Worm (Caenorhabditis elegans): ENCODE data around the gene F16G10.2.

The F16G10.2 gene

DNA sequence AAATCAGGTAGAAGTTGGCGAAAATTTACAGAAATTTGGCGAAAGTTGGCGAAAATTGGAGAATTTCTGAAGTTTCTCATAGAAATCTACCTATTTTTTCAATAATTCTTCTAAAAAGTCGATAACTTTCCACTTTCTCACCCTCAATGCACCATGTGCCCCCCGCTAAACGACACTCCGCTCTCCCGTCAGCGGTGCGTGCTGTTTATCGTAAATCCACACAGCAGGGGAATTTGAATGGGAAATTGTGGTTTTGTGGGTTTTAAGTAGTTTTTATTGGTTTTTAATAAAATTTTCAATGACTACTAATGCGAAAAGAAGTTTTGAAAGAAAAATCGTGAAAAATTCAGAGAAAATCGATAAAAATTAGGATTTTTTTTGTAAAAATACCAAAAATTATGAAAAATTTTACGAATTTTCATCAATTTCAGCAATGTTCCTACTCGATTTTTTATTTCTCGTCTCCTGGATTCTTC lies 33.0 kb upstream of the F16G10.2 start, which contains the start of gene F43C11.6:
Gene F43C11.6, plus strand, starts transcription at position 426 of the 476 bp plus-strand sequence.
- TF ChIP-seq unc-120 (tag; optimal IDR thresholded peaks at IDR 0.05; ENCODE audit: poor library complexity, severe bottlenecking) (no peak), nhr-237 (tag; optimal IDR thresholded peaks at IDR 0.05) (no peak), lsy-2 (tag; optimal IDR thresholded peaks at IDR 0.05) (peak; percentile 20), snpc-4 (tag; optimal IDR thresholded peaks at IDR 0.05) (no peak), nhr-76 (tag; optimal IDR thresholded peaks at IDR 0.05) (no peak), ztf-11 (tag; optimal IDR thresholded peaks at IDR 0.05) (no peak), M03D4.4 (tag; optimal IDR thresholded peaks at IDR 0.05) (no peak), flh-1 (GFP tag; optimal IDR thresholded peaks at IDR 0.05) (no peak), bed-3 (GFP tag; optimal IDR thresholded peaks at IDR 0.05) (no peak), mab-5 (tag; optimal IDR thresholded peaks at IDR 0.05) (no peak), pha-4 (tag; optimal IDR thresholded peaks at IDR 0.05) (no peak), unc-39 (tag; optimal IDR thresholded peaks at IDR 0.05) (no peak), mls-2 (tag; optimal IDR thresholded peaks at IDR 0.05) (no peak), ceh-39 (tag; optimal IDR thresholded peaks at IDR 0.05) (peak; percentile 26), ces-1 (GFP tag; optimal IDR thresholded peaks at IDR 0.05) (no peak), ceh-43 (GFP tag; optimal IDR thresholded peaks at IDR 0.05) (no peak), drap-1 (GFP tag; optimal IDR thresholded peaks at IDR 0.05) (no peak), lin-13 (tag; optimal IDR thresholded peaks at IDR 0.05) (peak; percentile 41), ham-2 (GFP tag; optimal IDR thresholded peaks at IDR 0.05) (no peak), hlh-1 (tag; optimal IDR thresholded peaks at IDR 0.05) (peak; percentile 13), lin-32 (GFP tag; optimal IDR thresholded peaks at IDR 0.05) (no peak), nhr-12 (tag; optimal IDR thresholded peaks at IDR 0.05) (no peak), sem-2 (GFP tag; optimal IDR thresholded peaks at IDR 0.05) (no peak), cnd-1 (tag; optimal IDR thresholded peaks at IDR 0.05) (no peak), nhr-28 (tag; optimal IDR thresholded peaks at IDR 0.05) (no peak), nhr-2 (tag; optimal IDR thresholded peaks at IDR 0.05) (no peak), elt-3 (tag; optimal IDR thresholded peaks at IDR 0.05) (no peak), elt-1 (tag; optimal IDR thresholded peaks at IDR 0.05; ENCODE audit: borderline replicate concordance, insufficient read depth) (no peak), zip-8 (tag; optimal IDR thresholded peaks at IDR 0.05) (no peak), unc-62 (GFP tag; optimal IDR thresholded peaks at IDR 0.05) (no peak), sptf-1 (tag; optimal IDR thresholded peaks at IDR 0.05) (no peak), mep-1 (tag; optimal IDR thresholded peaks at IDR 0.05) (peak; percentile 8), ceh-83 (GFP tag; optimal IDR thresholded peaks at IDR 0.05) (no peak), tbx-8 (GFP tag; optimal IDR thresholded peaks at IDR 0.05) (no peak), blmp-1 (tag; optimal IDR thresholded peaks at IDR 0.05) (no peak)

- TF ChIP-seq drap-1 (GFP tag; optimal IDR thresholded peaks at IDR 0.05) (no peak), flh-1 (GFP tag; optimal IDR thresholded peaks at IDR 0.05) (no peak), nhr-237 (tag; optimal IDR thresholded peaks at IDR 0.05) (no peak), sptf-1 (tag; optimal IDR thresholded peaks at IDR 0.05) (no peak)
Observed at ce11 chrII:2346672-2347071, 28.4 kb upstream of the F16G10.2 start, which contains the start of gene F43C11.4. F43C11.4 (plus strand) TSS chrII:2346972.

DNA sequence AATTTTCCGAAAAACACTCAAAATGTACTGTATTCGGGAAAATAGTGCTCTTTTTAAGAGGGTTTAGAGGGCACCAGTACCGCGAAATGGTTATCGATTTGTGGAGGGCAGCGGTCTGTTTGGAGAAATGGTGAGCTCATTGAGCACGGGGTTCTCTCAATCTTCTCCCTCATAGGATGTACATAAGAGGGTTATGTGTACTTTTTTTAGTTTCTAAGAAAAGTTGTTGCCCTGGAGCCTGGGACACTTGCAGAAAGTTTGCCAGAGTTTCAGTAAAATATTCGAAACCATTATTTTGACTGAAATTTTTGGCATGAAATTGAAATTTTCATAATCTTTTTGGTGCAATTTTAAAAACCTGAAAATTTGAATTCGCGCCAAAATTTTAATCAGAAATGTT lies 22.5 kb upstream of the F16G10.2 start, which contains the start of gene F43C11.10:
Gene F43C11.10, minus strand, starts transcription at position 101 of the 400 bp plus-strand sequence.
- TF ChIP-seq ham-2 (GFP tag; optimal IDR thresholded peaks at IDR 0.05), result no peak
- no peak for TF ChIP-seq flh-1 (GFP tag; optimal IDR thresholded peaks at IDR 0.05)
- TF ChIP-seq M03D4.4 (tag; optimal IDR thresholded peaks at IDR 0.05), result no peak
- TF ChIP-seq cnd-1 (tag; optimal IDR thresholded peaks at IDR 0.05), result no peak
- TF ChIP-seq ztf-11 (tag; optimal IDR thresholded peaks at IDR 0.05), result no peak
- no peak for TF ChIP-seq drap-1 (GFP tag; optimal IDR thresholded peaks at IDR 0.05)
- TF ChIP-seq ceh-43 (GFP tag; optimal IDR thresholded peaks at IDR 0.05), result no peak
- no peak for TF ChIP-seq blmp-1 (tag; optimal IDR thresholded peaks at IDR 0.05)
- TF ChIP-seq elt-3 (tag; optimal IDR thresholded peaks at IDR 0.05), result no peak
- no peak for TF ChIP-seq tbx-8 (GFP tag; optimal IDR thresholded peaks at IDR 0.05)
- TF ChIP-seq bed-3 (GFP tag; optimal IDR thresholded peaks at IDR 0.05), result no peak
- no peak for TF ChIP-seq ces-1 (GFP tag; optimal IDR thresholded peaks at IDR 0.05)
- TF ChIP-seq nhr-28 (tag; optimal IDR thresholded peaks at IDR 0.05), result no peak

DNA sequence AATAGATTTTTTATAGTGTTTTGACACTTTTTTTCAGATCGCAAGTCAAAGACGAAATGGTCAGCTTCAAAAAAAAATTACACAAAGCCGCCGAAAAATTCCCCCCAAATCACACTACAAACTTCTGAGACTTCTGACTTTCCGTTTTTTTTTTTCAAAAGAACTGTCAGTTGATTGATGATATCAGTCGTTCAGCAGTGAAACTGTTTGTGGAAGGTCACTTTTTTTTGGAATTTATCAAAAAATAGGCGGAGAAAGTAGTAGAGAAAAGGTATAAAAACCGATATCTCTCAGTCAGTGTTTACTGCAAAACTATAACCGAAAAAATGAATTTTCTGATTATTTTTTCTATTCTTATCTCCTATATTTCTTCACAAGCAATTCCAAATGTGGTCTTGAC lies 22.1 kb upstream of the F16G10.2 start, which contains the start of gene F43C11.3:
Gene F43C11.3, plus strand, starts transcription at position 301 of the 400 bp plus-strand sequence.
- TF ChIP-seq drap-1 (GFP tag; optimal IDR thresholded peaks at IDR 0.05) (no peak), ztf-11 (tag; optimal IDR thresholded peaks at IDR 0.05) (no peak), ces-1 (GFP tag; optimal IDR thresholded peaks at IDR 0.05) (no peak), ceh-83 (GFP tag; optimal IDR thresholded peaks at IDR 0.05) (no peak), sptf-1 (tag; optimal IDR thresholded peaks at IDR 0.05) (no peak)

Measured in whole organism, mixed stage, embryonic.